Fruit fly (Drosophila melanogaster) whole organism, embryonic: Measurements from ENCODE around the gene Rbp1-like.

ENCODE experiments used
- B-H1 ChIP-seq: fragments of 200-800 bp; sonication (Bioruptor generic); IDR thresholded peaks from 3 replicates; pipeline ENCODE4 v1.3.6; 2022; ENCODE audit warnings: missing biosample characterization, missing genetic modification characterization
- Blimp-1 ChIP-seq: fragments of 200-800 bp; sonication (Bioruptor generic); optimal IDR thresholded peaks from 3 replicates; lab custom pipeline; 2018; ENCODE audit warnings: missing biosample characterization, missing genetic modification characterization, mild to moderate bottlenecking, moderate library complexity, missing genetic modification reagents
- CG1024 ChIP-seq: fragments of 200-800 bp; sonication (Bioruptor generic); IDR thresholded peaks from 2 replicates; pipeline ENCODE4 v1.3.6; 2022; ENCODE audit warnings: missing biosample characterization, missing genetic modification characterization
- CG10274 ChIP-seq: fragments of 200-800 bp; sonication (Bioruptor generic); optimal IDR thresholded peaks from 3 replicates; lab custom pipeline; 2017; ENCODE audit warnings: missing biosample characterization, mild to moderate bottlenecking, missing genetic modification characterization
- CG12391 ChIP-seq: fragments of 200-800 bp; sonication (Bioruptor generic); optimal IDR thresholded peaks from 3 replicates; lab custom pipeline; 2018; ENCODE audit warnings: missing biosample characterization, mild to moderate bottlenecking, missing genetic modification characterization, moderate library complexity
- CG15269 ChIP-seq: fragments of 200-800 bp; sonication (Bioruptor generic); optimal IDR thresholded peaks from 2 replicates; lab custom pipeline; 2018; ENCODE audit warnings: missing biosample characterization, mild to moderate bottlenecking, missing genetic modification characterization, moderate library complexity
- CG15514 ChIP-seq: fragments of 200-800 bp; sonication (Bioruptor generic); optimal IDR thresholded peaks from 3 replicates; lab custom pipeline; 2017; ENCODE audit warnings: missing biosample characterization, missing genetic modification characterization, mild to moderate bottlenecking, moderate library complexity, missing genetic modification reagents
- CG15696 ChIP-seq: fragments of 200-800 bp; sonication (Bioruptor generic); optimal IDR thresholded peaks from 2 replicates; lab custom pipeline; 2019; ENCODE audit warnings: missing biosample characterization, mild to moderate bottlenecking, missing genetic modification characterization, moderate library complexity
- CG30020 ChIP-seq: fragments of 200-800 bp; optimal IDR thresholded peaks from 2 replicates; lab custom pipeline; 2019; ENCODE audit warnings: missing biosample characterization, mild to moderate bottlenecking, missing genetic modification characterization, moderate library complexity
- CG30431 ChIP-seq: fragments of 200-800 bp; sonication (Bioruptor generic); optimal IDR thresholded peaks from 2 replicates; lab custom pipeline; 2017; ENCODE audit warnings: missing biosample characterization, missing genetic modification characterization
- CG31388 ChIP-seq: fragments of 200-800 bp; sonication (Bioruptor generic); optimal IDR thresholded peaks from 2 replicates; lab custom pipeline; 2016; ENCODE audit warnings: missing biosample characterization, missing genetic modification characterization
- CG31441 ChIP-seq: fragments of 200-800 bp; sonication (Bioruptor generic); IDR thresholded peaks from 2 replicates; pipeline ENCODE4 v1.3.6; 2022; ENCODE audit warnings: missing biosample characterization, missing genetic modification characterization
- CG7745 ChIP-seq: fragments of 200-800 bp; sonication (Bioruptor generic); optimal IDR thresholded peaks from 2 replicates; lab custom pipeline; 2018; ENCODE audit warnings: missing biosample characterization, mild to moderate bottlenecking, missing genetic modification characterization, moderate library complexity
- CG7786 ChIP-seq: fragments of 200-800 bp; sonication (Bioruptor generic); optimal IDR thresholded peaks from 2 replicates; lab custom pipeline; 2016; ENCODE audit warnings: missing biosample characterization, missing genetic modification characterization
- CG7839 ChIP-seq: fragments of 200-800 bp; sonication (Bioruptor generic); optimal IDR thresholded peaks from 3 replicates; lab custom pipeline; 2018; ENCODE audit warnings: missing biosample characterization, mild to moderate bottlenecking, missing genetic modification characterization, moderate library complexity
- CG8089 ChIP-seq: fragments of 200-800 bp; sonication (Bioruptor generic); optimal IDR thresholded peaks from 3 replicates; lab custom pipeline; 2016; ENCODE audit warnings: missing biosample characterization, missing genetic modification characterization
- CG8290 ChIP-seq, 3 experiments: fragments of 200-800 bp; sonication (Bioruptor generic); optimal IDR thresholded peaks; 2 replicates each; lab custom pipeline; 2016 to 2019; ENCODE audit warnings: missing biosample characterization in 3 of 3, missing genetic modification characterization in 3 of 3, mild to moderate bottlenecking in 2 of 3, moderate library complexity in 1 of 3
- CG9609 ChIP-seq: fragments of 200-800 bp; sonication (Bioruptor generic); optimal IDR thresholded peaks from 3 replicates; lab custom pipeline; 2016; ENCODE audit warnings: missing biosample characterization, missing genetic modification characterization
- D19B ChIP-seq: fragments of 200-800 bp; sonication (Bioruptor generic); optimal IDR thresholded peaks from 2 replicates; lab custom pipeline; 2017; ENCODE audit warnings: missing biosample characterization, mild to moderate bottlenecking, missing genetic modification characterization
- E2f2 ChIP-seq: fragments of 200-800 bp; sonication (Bioruptor generic); IDR thresholded peaks from 2 replicates; pipeline ENCODE4 v1.3.6; 2022; ENCODE audit warnings: missing biosample characterization, missing genetic modification characterization
- Ets97D ChIP-seq: fragments of 200-800 bp; sonication (Bioruptor generic); optimal IDR thresholded peaks from 3 replicates; lab custom pipeline; 2016; ENCODE audit warnings: missing biosample characterization, missing genetic modification characterization
- Gsc ChIP-seq: fragments of 200-800 bp; sonication (Bioruptor generic); IDR thresholded peaks from 2 replicates; pipeline ENCODE4 v1.3.6; 2022; ENCODE audit warnings: missing biosample characterization, missing genetic modification characterization
- HHEX ChIP-seq: fragments of 200-800 bp; sonication (Bioruptor generic); optimal IDR thresholded peaks from 3 replicates; lab custom pipeline; 2017; ENCODE audit warnings: missing biosample characterization, mild to moderate bottlenecking, missing genetic modification characterization, missing genetic modification reagents
- Opbp ChIP-seq: fragments of 200-800 bp; sonication (Bioruptor generic); IDR thresholded peaks from 3 replicates; pipeline ENCODE4 v1.3.6; 2022; ENCODE audit warnings: missing biosample characterization, missing genetic modification characterization; ENCODE audit not compliant: partially characterized antibody
- Poxn ChIP-seq: fragments of 200-800 bp; sonication (Bioruptor generic); IDR thresholded peaks from 2 replicates; pipeline ENCODE4 v1.3.6; 2022; ENCODE audit warnings: missing biosample characterization, missing genetic modification characterization
- Sox100B ChIP-seq: fragments of 200-800 bp; sonication (Bioruptor generic); optimal IDR thresholded peaks from 3 replicates; lab custom pipeline; 2018; ENCODE audit warnings: missing biosample characterization, mild to moderate bottlenecking, missing genetic modification characterization
- Sox102F ChIP-seq: fragments of 200-800 bp; sonication (Bioruptor generic); optimal IDR thresholded peaks from 2 replicates; lab custom pipeline; 2018; ENCODE audit warnings: missing biosample characterization, mild to moderate bottlenecking, missing genetic modification characterization, moderate library complexity
- Xbp1 ChIP-seq: fragments of 200-800 bp; sonication (Bioruptor generic); optimal IDR thresholded peaks from 3 replicates; lab custom pipeline; 2016; ENCODE audit warnings: missing biosample characterization, mild to moderate bottlenecking, missing genetic modification characterization
- ap ChIP-seq: fragments of 200-800 bp; sonication (Bioruptor generic); IDR thresholded peaks from 2 replicates; pipeline ENCODE4 v1.3.6; 2022; ENCODE audit warnings: missing biosample characterization, missing genetic modification characterization
- bab2 ChIP-seq: fragments of 200-800 bp; sonication (Bioruptor generic); optimal IDR thresholded peaks from 2 replicates; lab custom pipeline; 2016; ENCODE audit warnings: missing biosample characterization, missing genetic modification characterization
- corto ChIP-seq: fragments of 200-800 bp; sonication (Bioruptor generic); optimal IDR thresholded peaks from 2 replicates; lab custom pipeline; 2016; ENCODE audit warnings: missing biosample characterization, mild to moderate bottlenecking, missing genetic modification characterization, moderate library complexity
- cwo ChIP-seq: fragments of 200-800 bp; sonication (Bioruptor generic); optimal IDR thresholded peaks from 3 replicates; lab custom pipeline; 2017; ENCODE audit warnings: missing biosample characterization, missing genetic modification characterization, mild to moderate bottlenecking, moderate library complexity, missing genetic modification reagents
- dimm ChIP-seq: fragments of 200-800 bp; sonication (Bioruptor generic); IDR thresholded peaks from 2 replicates; pipeline ENCODE4 v1.3.6; 2022; ENCODE audit warnings: missing biosample characterization, missing genetic modification characterization
- gem ChIP-seq: fragments of 200-800 bp; sonication (Bioruptor generic); optimal IDR thresholded peaks from 2 replicates; lab custom pipeline; 2019; ENCODE audit warnings: missing biosample characterization, mild to moderate bottlenecking, missing genetic modification characterization, moderate library complexity
- hth ChIP-seq: fragments of >200 bp; optimal IDR thresholded peaks from 2 replicates; lab custom pipeline; 2017; ENCODE audit warnings: inconsistent platforms
- odd ChIP-seq: fragments of 200-800 bp; sonication (Bioruptor generic); optimal IDR thresholded peaks from 2 replicates; lab custom pipeline; 2017; ENCODE audit warnings: missing biosample characterization, mild to moderate bottlenecking, missing genetic modification characterization
- org-1 ChIP-seq: fragments of 200-800 bp; sonication (Bioruptor generic); optimal IDR thresholded peaks from 2 replicates; lab custom pipeline; 2017; ENCODE audit warnings: missing biosample characterization, missing genetic modification characterization
- phol ChIP-seq: fragments of 200-800 bp; sonication (Bioruptor generic); optimal IDR thresholded peaks from 3 replicates; lab custom pipeline; 2018; ENCODE audit warnings: missing biosample characterization, mild to moderate bottlenecking, missing genetic modification characterization, moderate library complexity
- pita ChIP-seq: fragments of 200-800 bp; sonication (Bioruptor generic); optimal IDR thresholded peaks from 2 replicates; lab custom pipeline; 2017; ENCODE audit warnings: missing biosample characterization, mild to moderate bottlenecking, missing genetic modification characterization
- pum ChIP-seq: fragments of 200-800 bp; sonication (Bioruptor generic); optimal IDR thresholded peaks from 2 replicates; lab custom pipeline; 2016; ENCODE audit warnings: missing biosample characterization, missing genetic modification characterization
- repo ChIP-seq: fragments of 200-800 bp; sonication (Bioruptor generic); optimal IDR thresholded peaks from 2 replicates; lab custom pipeline; 2016; ENCODE audit warnings: missing biosample characterization, missing genetic modification characterization
- run ChIP-seq: fragments of 200-800 bp; sonication (Bioruptor generic); optimal IDR thresholded peaks from 3 replicates; lab custom pipeline; 2018; ENCODE audit warnings: missing biosample characterization, mild to moderate bottlenecking, missing genetic modification characterization
- sens ChIP-seq: fragments of 200-800 bp; sonication (Bioruptor generic); peaks from one replicate; lab custom pipeline; 2016; ENCODE audit warnings: missing biosample characterization, missing genetic modification characterization
- seq ChIP-seq: fragments of 200-800 bp; sonication (Bioruptor generic); IDR thresholded peaks from 2 replicates; pipeline ENCODE4 v1.3.6; 2022; ENCODE audit warnings: missing biosample characterization, missing genetic modification characterization
- sim ChIP-seq: fragments of 200-800 bp; sonication (Bioruptor generic); IDR thresholded peaks from 2 replicates; pipeline ENCODE4 v1.3.6; 2022; ENCODE audit warnings: missing biosample characterization, missing genetic modification characterization
- sisA ChIP-seq: fragments of 200-800 bp; sonication (Bioruptor generic); IDR thresholded peaks from 2 replicates; pipeline ENCODE4 v1.3.6; 2022; ENCODE audit warnings: missing biosample characterization, missing genetic modification characterization
- sr ChIP-seq: fragments of 200-800 bp; sonication (Bioruptor generic); IDR thresholded peaks from 3 replicates; pipeline ENCODE4 v1.3.6; 2022; ENCODE audit warnings: missing biosample characterization, missing genetic modification characterization
- tgo ChIP-seq: fragments of 200-800 bp; sonication (Bioruptor generic); IDR thresholded peaks from 3 replicates; pipeline ENCODE4 v1.3.6; 2022; ENCODE audit warnings: missing biosample characterization, missing genetic modification characterization
- zfh2 ChIP-seq: fragments of 200-800 bp; sonication (Bioruptor generic); optimal IDR thresholded peaks from 2 replicates; lab custom pipeline; 2016; ENCODE audit warnings: missing biosample characterization, missing genetic modification characterization

The Rbp1-like gene

dm6 chrX:13331814-13332701 is 52.6 kb downstream of the Rbp1-like start (continued):
- TF ChIP-seq CG30431 (no peak), dimm (GFP tag; lab: Robert Waterston, UW) (no peak), sim (GFP tag; lab: Robert Waterston, UW) (no peak), CG7745 (no peak), sr (GFP tag; lab: Robert Waterston, UW) (no peak), pum (no peak), odd (GFP tag; lab: Kevin White, UChicago) (no peak), E2f2 (no peak), sisA (no peak), CG15696 (tag; lab: Kevin White, UChicago) (no peak), CG7839 (peak; percentile 7), bab2 (GFP tag; lab: Kevin White, UChicago) (no peak), Blimp-1 (GFP tag; lab: Kevin White, UChicago) (peak; percentile 28), CG31388 (GFP tag; lab: Kevin White, UChicago) (no peak), seq (GFP tag; lab: Robert Waterston, UW) (0 out of 2 replicates have a peak, but pooled peaks have one; percentile 27), D19B (GFP tag; lab: Kevin White, UChicago) (no peak), Ets97D (GFP tag; lab: Kevin White, UChicago) (no peak), CG15514 (GFP tag; lab: Kevin White, UChicago) (peak; percentile 31), run (tag; lab: Kevin White, UChicago) (no peak), Xbp1 (GFP tag; lab: Kevin White, UChicago) (peak; percentile 18), HHEX (GFP tag; lab: Kevin White, UChicago) (no peak), Opbp (GFP tag; lab: Robert Waterston, UW) (no peak), corto (GFP tag; lab: Kevin White, UChicago) (peak; percentile 61), cwo (peak; percentile 20), CG7786 (GFP tag; lab: Kevin White, UChicago) (peak; percentile 1), tgo (GFP tag; lab: Robert Waterston, UW) (no peak), CG8089 (no peak), Gsc (no peak), repo (no peak), Sox100B (GFP tag; lab: Kevin White, UChicago) (no peak), CG12391 (tag; lab: Kevin White, UChicago) (peak; percentile 17), Poxn (no peak), ap (0 out of 2 replicates have a peak, but pooled peaks have one; percentile 20), B-H1 (GFP tag; lab: Robert Waterston, UW) (peak; percentile 29; the same call in 1 of the 3 replicates), CG15269 (tag; lab: Kevin White, UChicago) (peak; percentile 8), CG31441 (GFP tag; lab: Robert Waterston, UW) (no peak), sens (GFP tag; lab: Kevin White, UChicago) (peak; percentile 64), gem (tag; lab: Kevin White, UChicago) (peak; percentile 46), CG10274 (no peak), phol (tag; lab: Kevin White, UChicago) (peak; percentile 15), zfh2 (GFP tag; lab: Kevin White, UChicago) (peak; percentile 22), CG8290 (GFP tag; optimal IDR thresholded peaks at IDR 0.05; lab: Kevin White, UChicago) (peak; percentile 5), CG8290 (tag; optimal IDR thresholded peaks at IDR 0.05; lab: Kevin White, UChicago) (peak in 1 of 2 experiments; percentile 70), CG1024 (GFP tag; lab: Robert Waterston, UW) (no peak), pita (no peak), CG30020 (tag; lab: Kevin White, UChicago) (no peak), hth (no peak), org-1 (GFP tag; lab: Kevin White, UChicago) (no peak), CG9609 (no peak), Sox102F (GFP tag; lab: Kevin White, UChicago) (peak; percentile 48)
